Worm (Caenorhabditis elegans) whole organism, L1 larva: ENCODE data around the gene E02C12.8.

Experiments
- C16A3.4 ChIP-seq: fragments of 150-350 bp; optimal IDR thresholded peaks from 2 replicates; lab custom pipeline; 2014; ENCODE audit warnings: missing biosample characterization, missing genetic modification characterization
- C34B4.2 ChIP-seq: sonication (generic microtip); optimal IDR thresholded peaks from 2 replicates; lab custom pipeline; 2017; ENCODE audit warnings: mild to moderate bottlenecking, missing genetic modification characterization, missing compliant biosample characterization
- F16B12.6 ChIP-seq: fragments of 150-350 bp; optimal IDR thresholded peaks from 2 replicates; lab custom pipeline; 2014; ENCODE audit warnings: missing biosample characterization, missing genetic modification characterization
- Y116A8C.19 ChIP-seq: sonication (generic microtip); optimal IDR thresholded peaks from 2 replicates; lab custom pipeline; 2016; ENCODE audit warnings: missing compliant biosample characterization, missing genetic modification characterization, borderline replicate concordance
- aha-1 ChIP-seq: fragments of 150-350 bp; optimal IDR thresholded peaks from 2 replicates; lab custom pipeline; 2014; ENCODE audit warnings: missing biosample characterization, missing genetic modification characterization
- alr-1 ChIP-seq: fragments of 200-800 bp; sonication (Bioruptor generic); optimal IDR thresholded peaks from 2 replicates; lab custom pipeline; 2018; ENCODE audit warnings: borderline replicate concordance, mild to moderate bottlenecking, missing genetic modification characterization, missing compliant biosample characterization
- ama-1 ChIP-seq: fragments of 150-350 bp; optimal IDR thresholded peaks from 2 replicates; lab custom pipeline; 2014
- blmp-1 ChIP-seq: fragments of 150-350 bp; optimal IDR thresholded peaks from 2 replicates; lab custom pipeline; 2014; ENCODE audit warnings: missing biosample characterization, missing genetic modification characterization
- ceh-8 ChIP-seq: fragments of 200-800 bp; sonication (Bioruptor generic); optimal IDR thresholded peaks from 2 replicates; lab custom pipeline; 2018; ENCODE audit warnings: mild to moderate bottlenecking, missing genetic modification characterization, moderate library complexity, missing compliant biosample characterization
- ces-1 ChIP-seq: fragments of 150-350 bp; optimal IDR thresholded peaks from 2 replicates; lab custom pipeline; 2014; ENCODE audit warnings: missing biosample characterization, missing genetic modification reagents, missing genetic modification characterization
- efl-1 ChIP-seq, 4 experiments: fragments of 150-350 bp; optimal IDR thresholded peaks in 3 of 4; peaks in 1 of 4; 1 replicate in 1 of 4; 2 replicates in 3 of 4; lab custom pipeline; 2014; ENCODE audit warnings: missing biosample characterization in 2 of 4, missing genetic modification characterization in 2 of 4, missing genetic modification reagents in 2 of 4
- efl-3 ChIP-seq: fragments of 200-800 bp; sonication (Bioruptor generic); optimal IDR thresholded peaks from 2 replicates; lab custom pipeline; 2018; ENCODE audit warnings: mild to moderate bottlenecking, missing genetic modification characterization, missing compliant biosample characterization
- egl-13 ChIP-seq: sonication (generic microtip); optimal IDR thresholded peaks from 2 replicates; lab custom pipeline; 2016; ENCODE audit warnings: missing genotype, missing genetic modification reagents, missing genetic modification characterization, missing compliant biosample characterization
- elt-2 ChIP-seq: sonication (generic microtip); optimal IDR thresholded peaks from 2 replicates; lab custom pipeline; 2016; ENCODE audit warnings: missing genetic modification characterization, mild to moderate bottlenecking, inconsistent platforms, missing compliant biosample characterization, missing genetic modification reagents
- ets-5 ChIP-seq: fragments of 200-800 bp; sonication (Bioruptor generic); IDR thresholded peaks from 2 replicates; pipeline ENCODE4 v1.3.6; 2022; ENCODE audit warnings: missing genetic modification characterization, missing compliant biosample characterization
- fkh-4 ChIP-seq: sonication (generic microtip); optimal IDR thresholded peaks from 2 replicates; lab custom pipeline; 2016; ENCODE audit warnings: missing compliant biosample characterization, missing genetic modification characterization, borderline replicate concordance
- hlh-4 ChIP-seq: sonication (generic microtip); optimal IDR thresholded peaks from 2 replicates; lab custom pipeline; 2016; ENCODE audit warnings: mild to moderate bottlenecking, missing genetic modification characterization, missing compliant biosample characterization
- hpl-2 ChIP-seq: fragments of 150-350 bp; optimal IDR thresholded peaks from 2 replicates; lab custom pipeline; 2014; ENCODE audit warnings: missing biosample characterization, missing genetic modification reagents, missing genetic modification characterization
- irx-1 ChIP-seq: sonication (generic microtip); optimal IDR thresholded peaks from 2 replicates; lab custom pipeline; 2016; ENCODE audit warnings: missing genetic modification characterization, missing compliant biosample characterization
- isw-1 ChIP-seq: fragments of 200-800 bp; sonication (Bioruptor generic); IDR thresholded peaks from 2 replicates; pipeline ENCODE4 v1.3.6; 2022; ENCODE audit warnings: missing genetic modification characterization, missing compliant biosample characterization
- jun-1 ChIP-seq: fragments of 150-350 bp; optimal IDR thresholded peaks from 2 replicates; lab custom pipeline; 2014; ENCODE audit warnings: missing biosample characterization, missing genetic modification reagents, missing genetic modification characterization
- lin-14 ChIP-seq: fragments of 200-800 bp; sonication (Bioruptor generic); optimal IDR thresholded peaks from 2 replicates; lab custom pipeline; 2018; ENCODE audit warnings: mild to moderate bottlenecking, missing genetic modification characterization, moderate library complexity, missing compliant biosample characterization
- lin-15B ChIP-seq: fragments of 150-350 bp; sonication (generic microtip); optimal IDR thresholded peaks from 3 replicates; lab custom pipeline; 2014; ENCODE audit warnings: missing biosample characterization, missing genetic modification characterization
- lin-35 ChIP-seq, 2 experiments: fragments of 150-350 bp; optimal IDR thresholded peaks; 2 replicates each; lab custom pipeline; 2014; ENCODE audit warnings: missing biosample characterization in 2 of 2, missing genetic modification characterization in 2 of 2, missing genetic modification reagents in 2 of 2
- lin-39 ChIP-seq: fragments of 150-350 bp; optimal IDR thresholded peaks from 2 replicates; lab custom pipeline; 2014; ENCODE audit warnings: missing biosample characterization, missing genetic modification reagents, missing genetic modification characterization
- lir-3 ChIP-seq: sonication (generic microtip); optimal IDR thresholded peaks from 2 replicates; lab custom pipeline; 2016; ENCODE audit warnings: mild to moderate bottlenecking, missing genetic modification characterization, moderate library complexity, missing compliant biosample characterization; ENCODE audit not compliant: poor library complexity
- lsy-2 ChIP-seq, 2 experiments: fragments of 150-350 bp; optimal IDR thresholded peaks; 2 replicates each; lab custom pipeline; 2014; ENCODE audit warnings: missing biosample characterization in 2 of 2, missing genetic modification characterization in 2 of 2
- mep-1 ChIP-seq: fragments of 150-350 bp; optimal IDR thresholded peaks from 2 replicates; lab custom pipeline; 2014; ENCODE audit warnings: missing biosample characterization, missing genetic modification characterization
- nhr-11 ChIP-seq: fragments of 150-350 bp; optimal IDR thresholded peaks from 2 replicates; lab custom pipeline; 2014; ENCODE audit warnings: missing biosample characterization, missing genetic modification characterization
- nhr-12 ChIP-seq: sonication (generic microtip); optimal IDR thresholded peaks from 2 replicates; lab custom pipeline; 2017; ENCODE audit warnings: missing biosample characterization, missing genetic modification characterization
- nhr-20 ChIP-seq: sonication (generic microtip); optimal IDR thresholded peaks from 2 replicates; lab custom pipeline; 2016; ENCODE audit warnings: mild to moderate bottlenecking, missing genetic modification characterization, missing compliant biosample characterization
- nhr-47 ChIP-seq: sonication (generic microtip); optimal IDR thresholded peaks from 2 replicates; lab custom pipeline; 2016; ENCODE audit warnings: mild to moderate bottlenecking, missing genetic modification characterization, moderate library complexity, missing compliant biosample characterization
- nhr-71 ChIP-seq: sonication (generic microtip); optimal IDR thresholded peaks from 2 replicates; lab custom pipeline; 2016; ENCODE audit warnings: mild to moderate bottlenecking, missing genetic modification characterization, moderate library complexity, missing compliant biosample characterization
- nhr-76 ChIP-seq: sonication (generic microtip); optimal IDR thresholded peaks from 2 replicates; lab custom pipeline; 2017; ENCODE audit warnings: missing biosample characterization, missing genetic modification characterization
- nhr-77 ChIP-seq: fragments of 150-350 bp; optimal IDR thresholded peaks from 2 replicates; lab custom pipeline; 2014; ENCODE audit warnings: missing biosample characterization, missing genetic modification characterization
- nhr-84 ChIP-seq: sonication (generic microtip); optimal IDR thresholded peaks from 2 replicates; lab custom pipeline; 2017; ENCODE audit warnings: missing biosample characterization, missing genetic modification characterization
- nhr-90 ChIP-seq: sonication (generic microtip); optimal IDR thresholded peaks from 2 replicates; lab custom pipeline; 2016; ENCODE audit warnings: mild to moderate bottlenecking, missing genetic modification characterization, missing compliant biosample characterization; ENCODE audit not compliant: poor library complexity
- pag-3 ChIP-seq: sonication (generic microtip); optimal IDR thresholded peaks from 2 replicates; lab custom pipeline; 2017; ENCODE audit warnings: missing genetic modification characterization, mild to moderate bottlenecking, missing compliant biosample characterization, antibody characterized with exemption, borderline replicate concordance; ENCODE audit not compliant: insufficient read depth
- rnt-1 ChIP-seq: sonication (generic microtip); optimal IDR thresholded peaks from 2 replicates; lab custom pipeline; 2016; ENCODE audit warnings: mild to moderate bottlenecking, missing genetic modification characterization, moderate library complexity, missing compliant biosample characterization
- skn-1 ChIP-seq: fragments of 150-350 bp; optimal IDR thresholded peaks from 2 replicates; lab custom pipeline; 2014; ENCODE audit warnings: missing biosample characterization, missing genetic modification characterization
- snu-23 ChIP-seq: sonication (generic microtip); optimal IDR thresholded peaks from 2 replicates; lab custom pipeline; 2016; ENCODE audit warnings: missing genetic modification characterization, missing compliant biosample characterization
- sptf-1 ChIP-seq: fragments of 150-350 bp; optimal IDR thresholded peaks from 2 replicates; lab custom pipeline; 2014; ENCODE audit warnings: missing biosample characterization, missing genetic modification characterization
- sup-37 ChIP-seq: fragments of 200-800 bp; sonication (Bioruptor generic); optimal IDR thresholded peaks from 2 replicates; lab custom pipeline; 2018; ENCODE audit warnings: mild to moderate bottlenecking, missing genetic modification characterization, missing compliant biosample characterization
- tbx-2 ChIP-seq: sonication (generic microtip); optimal IDR thresholded peaks from 2 replicates; lab custom pipeline; 2016; ENCODE audit warnings: missing genetic modification characterization, missing compliant biosample characterization
- unc-86 ChIP-seq: sonication (generic microtip); optimal IDR thresholded peaks from 2 replicates; lab custom pipeline; 2016; ENCODE audit warnings: missing genetic modification characterization, missing compliant biosample characterization
- unc-98 ChIP-seq: fragments of 200-800 bp; sonication (Bioruptor generic); IDR thresholded peaks from 2 replicates; pipeline ENCODE4 v1.3.6; 2022; ENCODE audit warnings: missing genetic modification characterization, missing compliant biosample characterization
- xbp-1 ChIP-seq: sonication (generic microtip); optimal IDR thresholded peaks from 2 replicates; lab custom pipeline; 2016; ENCODE audit warnings: missing genetic modification characterization, missing compliant biosample characterization
- zag-1 ChIP-seq: fragments of 150-350 bp; optimal IDR thresholded peaks from 2 replicates; lab custom pipeline; 2014; ENCODE audit warnings: missing biosample characterization, missing genetic modification characterization

The E02C12.8 gene

ce11 chrV:9346804-9347203 is 26.6 kb downstream of the E02C12.8 start, which contains the start of the genes K07B1.7 and try-5 (continued):
- TF ChIP-seq ama-1 (peak; percentile 10), nhr-12 (tag; lab: Kevin White, UChicago) (no peak), skn-1 (tag; lab: Kevin White, UChicago) (peak; percentile 73), nhr-11 (tag; lab: Kevin White, UChicago) (peak; percentile 36), irx-1 (peak; percentile 8), egl-13 (tag; lab: Kevin White, UChicago) (peak; percentile 25), C34B4.2 (tag; lab: Kevin White, UChicago) (no peak), fkh-4 (no peak), C16A3.4 (tag; lab: Kevin White, UChicago) (peak; percentile 82), unc-86 (peak; percentile 26), tbx-2 (peak; percentile 58), jun-1 (tag; lab: Kevin White, UChicago) (peak; percentile 12), elt-2 (tag; lab: Kevin White, UChicago) (no peak), efl-1 (optimal IDR thresholded peaks at IDR 0.05; lab: Kevin White, UChicago) (peak; percentile 91 to 96), efl-1 (GFP tag; optimal IDR thresholded peaks at IDR 0.05 in 1 of 2; lab: Kevin White, UChicago) (peak; percentile 97 to 99), isw-1 (GFP tag; lab: Robert Waterston, UW) (peak; percentile 39), nhr-76 (tag; lab: Kevin White, UChicago) (no peak), F16B12.6 (peak; percentile 42), zag-1 (tag; lab: Kevin White, UChicago) (no peak), pag-3 (no peak), nhr-77 (peak; percentile 24), nhr-71 (tag; lab: Kevin White, UChicago) (peak; percentile 77), mep-1 (tag; lab: Kevin White, UChicago) (peak; percentile 67), ceh-8 (GFP tag; lab: Kevin White, UChicago) (peak; percentile 34), xbp-1 (tag; lab: Kevin White, UChicago) (peak; percentile 68), Y116A8C.19 (no peak), lin-15B (peak; percentile 24), rnt-1 (tag; lab: Kevin White, UChicago) (peak; percentile 74), nhr-20 (tag; lab: Kevin White, UChicago) (peak; percentile 68), lin-39 (tag; lab: Kevin White, UChicago) (no peak), lin-14 (peak; percentile 68), lsy-2 (tag; optimal IDR thresholded peaks at IDR 0.05; lab: Kevin White, UChicago) (peak; percentile 70 to 90), nhr-90 (tag; lab: Kevin White, UChicago) (peak; percentile 16)

- TF ChIP-seq Y116A8C.19, result peak; percentile 44
- TF ChIP-seq snu-23 (GFP tag; lab: Kevin White, UChicago), result peak; percentile 100
- peak; percentile 100 for TF ChIP-seq unc-86
- TF ChIP-seq nhr-84 (tag; lab: Kevin White, UChicago), result peak; percentile 71
- peak; percentile 95 for TF ChIP-seq hpl-2 (GFP tag; lab: Kevin White, UChicago)
- TF ChIP-seq nhr-76 (tag; lab: Kevin White, UChicago), result peak; percentile 85
- TF ChIP-seq hlh-4 (tag; lab: Kevin White, UChicago), result peak; percentile 73
- TF ChIP-seq nhr-47 (tag; lab: Kevin White, UChicago), result peak; percentile 100
- TF ChIP-seq alr-1 (tag; lab: Kevin White, UChicago), result no peak
- peak; percentile 72 for TF ChIP-seq blmp-1 (tag; lab: Kevin White, UChicago)
- peak; percentile 86 for TF ChIP-seq lin-39 (tag; lab: Kevin White, UChicago)
- TF ChIP-seq elt-2 (tag; lab: Kevin White, UChicago), result peak; percentile 98
- peak; percentile 71 for TF ChIP-seq nhr-12 (tag; lab: Kevin White, UChicago)
- peak; percentile 87 to 93 for TF ChIP-seq lin-35 (GFP tag; optimal IDR thresholded peaks at IDR 0.05; lab: Kevin White, UChicago)
- no peak for TF ChIP-seq ces-1 (GFP tag; lab: Kevin White, UChicago)
- TF ChIP-seq lin-15B, result peak; percentile 66
- peak; percentile 97 for TF ChIP-seq nhr-11 (tag; lab: Kevin White, UChicago)
- peak; percentile 97 for TF ChIP-seq unc-98 (GFP tag; lab: Robert Waterston, UW)
- TF ChIP-seq ets-5 (GFP tag; lab: Robert Waterston, UW), result 0 out of 2 replicates have a peak, but pooled peaks have one; percentile 69
- peak; percentile 70 for TF ChIP-seq efl-3 (GFP tag; lab: Kevin White, UChicago)
- TF ChIP-seq C34B4.2 (tag; lab: Kevin White, UChicago), result peak; percentile 90
- peak; percentile 89 to 96 for TF ChIP-seq lsy-2 (tag; optimal IDR thresholded peaks at IDR 0.05; lab: Kevin White, UChicago)
- TF ChIP-seq sptf-1 (tag; lab: Kevin White, UChicago), result no peak
- TF ChIP-seq sup-37, result peak; percentile 98
- TF ChIP-seq lir-3, result peak; percentile 89
- peak; percentile 99 for TF ChIP-seq jun-1 (tag; lab: Kevin White, UChicago)
- TF ChIP-seq aha-1 (tag; lab: Kevin White, UChicago), result peak; percentile 90
These were observed 29.5 kb downstream of the E02C12.8 start, which contains the start of gene tos-1 for ce11 chrV:9343629-9344624. Gene tos-1 (minus strand): TSS chrV:9344203.
